Fruit fly (Drosophila melanogaster) whole organism, embryonic: ENCODE results near the gene CG17140.
A peak's percentile ranks its signal among the peaks of the same experiment; 100 is the strongest.

Experiments
- Adf1 ChIP-seq: fragments of 200-800 bp; sonication (Bioruptor generic); IDR thresholded peaks from 2 replicates; pipeline ENCODE4 v1.3.6; 2022; ENCODE audit warnings: missing biosample characterization, missing genetic modification characterization
- Xbp1 ChIP-seq: fragments of 200-800 bp; sonication (Bioruptor generic); optimal IDR thresholded peaks from 3 replicates; lab custom pipeline; 2016; ENCODE audit warnings: missing biosample characterization, mild to moderate bottlenecking, missing genetic modification characterization
- jing ChIP-seq: fragments of 200-800 bp; sonication (Bioruptor generic); optimal IDR thresholded peaks from 2 replicates; lab custom pipeline; 2018; ENCODE audit warnings: missing biosample characterization, mild to moderate bottlenecking, missing genetic modification characterization

DNA sequence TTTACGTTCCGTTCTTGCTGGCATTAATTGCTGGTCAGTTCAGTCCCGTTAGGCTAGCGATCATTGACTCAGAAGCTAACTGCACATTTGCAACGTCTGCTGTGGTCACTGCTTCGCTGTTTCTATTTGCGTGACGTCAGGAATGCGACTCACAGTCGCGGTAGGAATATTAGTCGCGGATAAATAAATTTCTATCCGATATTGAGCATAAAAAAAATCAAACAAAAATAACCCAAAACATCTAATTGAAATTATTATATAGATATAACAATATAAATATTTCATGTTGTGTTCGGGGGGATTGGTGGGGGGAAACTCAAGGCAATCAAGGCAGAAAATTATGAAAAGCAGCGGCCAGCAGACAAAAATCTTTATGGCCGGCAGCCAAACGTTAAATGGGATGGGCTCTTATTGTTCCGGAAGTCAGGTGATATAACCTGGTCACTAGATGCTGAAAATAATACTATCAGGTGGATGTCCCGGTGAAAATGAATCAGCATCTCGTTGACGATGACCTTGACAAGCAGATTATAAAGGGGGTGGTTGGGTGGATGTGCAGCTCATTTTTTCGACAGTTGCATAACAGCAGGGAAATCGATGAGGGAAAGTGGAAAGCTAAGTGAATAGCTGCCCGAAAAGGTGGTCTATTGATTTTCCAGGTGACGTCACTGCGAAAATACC is 4.2 kb upstream of the CG17140 start, which contains the start of gene SmydA-3:
- peak; percentile 23 for TF ChIP-seq Xbp1 (GFP tag; lab: Kevin White, UChicago)
- no peak for TF ChIP-seq jing (GFP tag; lab: Kevin White, UChicago)
- no peak for TF ChIP-seq Adf1 (GFP tag; lab: Robert Waterston, UW)
